Worm (Caenorhabditis elegans) whole organism, L4 larva: Measurements from ENCODE around the gene C37H5.13.

ENCODE experiments used
- mep-1 ChIP-seq: fragments of 150-350 bp; sonication (generic microtip); optimal IDR thresholded peaks from 3 replicates; lab custom pipeline; 2014; ENCODE audit warnings: missing biosample characterization, missing genetic modification characterization
- nhr-48 ChIP-seq: sonication (generic microtip); optimal IDR thresholded peaks from 2 replicates; lab custom pipeline; 2016; ENCODE audit warnings: mild to moderate bottlenecking, missing genetic modification characterization, missing compliant biosample characterization
- nhr-77 ChIP-seq: fragments of 150-350 bp; optimal IDR thresholded peaks from 2 replicates; lab custom pipeline; 2014; ENCODE audit warnings: missing biosample characterization, missing genetic modification characterization
- pha-4 ChIP-seq, 2 experiments: fragments of 150-350 bp in 1 of 2; fragments of 200-800 bp in 1 of 2; sonication (Bioruptor generic) in 1 of 2; IDR thresholded peaks in 1 of 2; optimal IDR thresholded peaks in 1 of 2; 2 replicates each; pipeline versions ENCODE4 v1.3.6 to Lab custom; 2014 to 2022; ENCODE audit warnings: missing genetic modification characterization in 2 of 2, missing genetic modification reagents in 2 of 2, missing biosample characterization in 1 of 2, missing compliant biosample characterization in 1 of 2
- pqm-1 ChIP-seq: sonication (generic microtip); optimal IDR thresholded peaks from 2 replicates; lab custom pipeline; 2017; ENCODE audit warnings: missing biosample characterization, missing genetic modification characterization
- unc-62 ChIP-seq, 3 experiments: fragments of 150-350 bp in 1 of 3; sonication (generic microtip); optimal IDR thresholded peaks in 2 of 3; peaks in 1 of 3; 1 replicate in 1 of 3; 2 replicates in 2 of 3; lab custom pipeline; 2014 to 2017; ENCODE audit warnings: missing biosample characterization in 3 of 3, missing genetic modification characterization in 3 of 3, missing genetic modification reagents in 3 of 3, missing genotype in 1 of 3

DNA sequence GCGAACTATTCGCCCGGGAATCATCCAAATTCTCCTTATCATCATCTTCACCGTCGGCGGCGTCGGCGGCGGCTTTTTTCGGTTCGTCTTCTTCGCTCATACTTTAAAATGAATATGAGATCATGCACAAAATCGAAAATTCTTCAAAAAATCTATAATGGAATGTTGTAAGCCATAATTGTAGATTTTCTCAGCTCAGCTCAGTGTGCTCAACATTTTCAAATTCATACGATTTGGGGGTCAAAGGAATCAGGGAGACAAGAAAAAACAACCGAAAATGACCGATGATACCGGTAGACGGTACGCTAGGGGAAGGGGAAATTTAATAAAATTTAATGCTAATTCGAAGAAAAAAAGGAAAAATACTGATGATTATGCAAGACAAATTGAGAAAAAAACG, 44.2 kb downstream of the C37H5.13 start, which contains the start of gene ccep-97:
- no peak for TF ChIP-seq pqm-1 (tag; lab: Kevin White, UChicago)
- TF ChIP-seq pha-4 (GFP tag; IDR thresholded peaks at IDR 0.05; lab: Robert Waterston, UW) = peak; percentile 17; the same call in 1 of the 2 replicates
- TF ChIP-seq pha-4 (tag; optimal IDR thresholded peaks at IDR 0.05; lab: Kevin White, UChicago) = no peak
- TF ChIP-seq nhr-77 (tag; lab: Kevin White, UChicago) = no peak
- TF ChIP-seq mep-1 (tag; lab: Kevin White, UChicago) = no peak
- no peak for TF ChIP-seq unc-62 (GFP tag; optimal IDR thresholded peaks at IDR 0.05 in 1 of 2; lab: Kevin White, UChicago)
- TF ChIP-seq unc-62 (tag; optimal IDR thresholded peaks at IDR 0.05; lab: Kevin White, UChicago) = no peak
- TF ChIP-seq nhr-48 (tag; lab: Kevin White, UChicago) = no peak
